2 fruit fly cellular contexts compared by ENCODE assay signal in the genomic region with DNA sequence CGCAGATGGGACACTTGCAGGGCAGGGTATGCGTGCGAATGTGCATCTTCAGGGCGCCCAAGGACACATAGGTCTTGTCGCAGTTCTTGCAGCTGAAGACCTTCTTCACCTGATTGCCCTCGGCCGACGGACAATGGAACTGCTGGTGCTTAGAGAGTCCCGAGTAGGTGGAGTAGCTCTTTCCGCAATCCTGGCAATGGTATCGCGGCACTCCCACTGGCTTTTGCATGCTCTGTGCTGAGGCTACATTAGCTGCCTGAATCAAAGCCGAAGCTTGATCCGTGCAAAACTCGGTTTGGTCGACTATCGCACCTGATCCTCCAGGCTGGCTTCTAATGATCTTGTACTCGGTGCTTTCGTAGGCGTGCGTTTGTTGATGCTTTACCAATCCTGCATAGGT.
TF ChIP-seq lines count a peak whose summit lies in the region.

No protein-coding gene starts in this region.

- TF ChIP-seq CTCF in whole organism, embryonic (GFP tag; optimal IDR thresholded peaks at IDR 0.05; lab: Kevin White, UChicago): no peak

TF ChIP-seq in whole organism, embryonic, 481 proteins besides CTCF, POLR2A, EP300 and RAD21:
- TF ChIP-seq Ets65A (GFP tag; lab: Kevin White, UChicago) (peak; percentile 76), CG8359 (GFP tag; optimal IDR thresholded peaks at IDR 0.05; lab: Kevin White, UChicago; ENCODE audit: borderline replicate concordance) (no peak)

TF ChIP-seq in whole organism, prepupa, 60 proteins besides CTCF, POLR2A, EP300 and RAD21:
- no peak for TF ChIP-seq CG10631 (GFP tag; optimal IDR thresholded peaks at IDR 0.05; lab: Kevin White, UChicago)
- TF ChIP-seq Met (GFP tag; optimal IDR thresholded peaks at IDR 0.05; lab: Kevin White, UChicago): no peak
- no peak for TF ChIP-seq CG3919 (GFP tag; optimal IDR thresholded peaks at IDR 0.05; lab: Kevin White, UChicago)
- peak; percentile 52 for TF ChIP-seq svp (GFP tag; lab: Kevin White, UChicago)
